Fruit fly (Drosophila melanogaster) whole organism, embryonic: ENCODE measurements around the gene CG5986.

Experiments
- Aef1 ChIP-seq: fragments of 200-800 bp; sonication (Bioruptor generic); IDR thresholded peaks from 3 replicates; pipeline ENCODE4 v1.3.6; 2022; ENCODE audit warnings: missing biosample characterization, missing genetic modification characterization
- CG10543 ChIP-seq: fragments of 200-800 bp; sonication (Bioruptor generic); optimal IDR thresholded peaks from 3 replicates; lab custom pipeline; 2017; ENCODE audit warnings: missing biosample characterization, mild to moderate bottlenecking, missing genetic modification characterization, moderate library complexity
- CG12659 ChIP-seq: fragments of 200-800 bp; sonication (Bioruptor generic); optimal IDR thresholded peaks from 3 replicates; lab custom pipeline; 2017; ENCODE audit warnings: mild to moderate bottlenecking, missing biosample characterization, missing genetic modification reagents, missing genetic modification characterization
- CG13424 ChIP-seq: fragments of 200-800 bp; sonication (Bioruptor generic); optimal IDR thresholded peaks from 2 replicates; lab custom pipeline; 2019; ENCODE audit warnings: missing biosample characterization, mild to moderate bottlenecking, missing genetic modification characterization, moderate library complexity
- CG14441 ChIP-seq: fragments of 200-800 bp; sonication (Bioruptor generic); IDR thresholded peaks from 2 replicates; pipeline ENCODE4 v1.3.6; 2022; ENCODE audit warnings: missing biosample characterization, missing genetic modification characterization
- CG14965 ChIP-seq: fragments of 200-800 bp; sonication (Bioruptor generic); optimal IDR thresholded peaks from 2 replicates; lab custom pipeline; 2016; ENCODE audit warnings: missing biosample characterization, missing genetic modification characterization, borderline replicate concordance
- CG17612 ChIP-seq: fragments of 200-800 bp; sonication (Bioruptor generic); IDR thresholded peaks from 2 replicates; pipeline ENCODE4 v1.3.6; 2022; ENCODE audit warnings: missing biosample characterization, missing genetic modification characterization
- CG17912 ChIP-seq: fragments of 200-800 bp; sonication (Bioruptor generic); optimal IDR thresholded peaks from 2 replicates; lab custom pipeline; 2018; ENCODE audit warnings: missing biosample characterization, mild to moderate bottlenecking, missing genetic modification characterization
- CG18011 ChIP-seq: fragments of 200-800 bp; sonication (Bioruptor generic); optimal IDR thresholded peaks from 2 replicates; lab custom pipeline; 2017; ENCODE audit warnings: missing biosample characterization, missing genetic modification characterization, mild to moderate bottlenecking, moderate library complexity, missing genotype
- CG1832 ChIP-seq: fragments of 200-800 bp; sonication (Bioruptor generic); optimal IDR thresholded peaks from 2 replicates; lab custom pipeline; 2017; ENCODE audit warnings: missing biosample characterization, mild to moderate bottlenecking, missing genetic modification characterization, inconsistent platforms
- CG2202 ChIP-seq: fragments of 200-800 bp; sonication (Bioruptor generic); optimal IDR thresholded peaks from 2 replicates; lab custom pipeline; 2018; ENCODE audit warnings: missing biosample characterization, mild to moderate bottlenecking, missing genetic modification characterization
- CG2712 ChIP-seq: fragments of 200-800 bp; optimal IDR thresholded peaks from 3 replicates; lab custom pipeline; 2019; ENCODE audit warnings: missing biosample characterization, mild to moderate bottlenecking, missing genetic modification characterization, moderate library complexity
- CG31224 ChIP-seq: fragments of 200-800 bp; sonication (Bioruptor generic); IDR thresholded peaks from 2 replicates; pipeline ENCODE4 v1.3.6; 2022; ENCODE audit warnings: missing biosample characterization, missing genetic modification characterization
- CG3163 ChIP-seq: fragments of 200-800 bp; sonication (Bioruptor generic); optimal IDR thresholded peaks from 3 replicates; lab custom pipeline; 2016; ENCODE audit warnings: missing biosample characterization, missing genetic modification characterization
- CG34376 ChIP-seq: fragments of 200-800 bp; sonication (Bioruptor generic); optimal IDR thresholded peaks from 2 replicates; lab custom pipeline; 2018; ENCODE audit warnings: missing biosample characterization, mild to moderate bottlenecking, missing genetic modification characterization
- CG34422 ChIP-seq: fragments of 200-800 bp; sonication (Bioruptor generic); IDR thresholded peaks from 3 replicates; pipeline ENCODE4 v1.3.6; 2022; ENCODE audit warnings: missing biosample characterization, missing genetic modification characterization
- CG6254 ChIP-seq: fragments of 200-800 bp; sonication (Bioruptor generic); optimal IDR thresholded peaks from 3 replicates; lab custom pipeline; 2017; ENCODE audit warnings: mild to moderate bottlenecking, missing biosample characterization, missing genetic modification reagents, missing genetic modification characterization
- CG7963 ChIP-seq: fragments of 200-800 bp; sonication (Bioruptor generic); IDR thresholded peaks from 3 replicates; pipeline ENCODE4 v1.3.6; 2022; ENCODE audit warnings: missing biosample characterization, missing genetic modification characterization; ENCODE audit not compliant: partially characterized antibody
- CG8089 ChIP-seq: fragments of 200-800 bp; sonication (Bioruptor generic); optimal IDR thresholded peaks from 3 replicates; lab custom pipeline; 2016; ENCODE audit warnings: missing biosample characterization, missing genetic modification characterization
- CG9797 ChIP-seq: fragments of 200-800 bp; sonication (Bioruptor generic); optimal IDR thresholded peaks from 3 replicates; lab custom pipeline; 2018; ENCODE audit warnings: missing biosample characterization, mild to moderate bottlenecking, missing genetic modification characterization
- D19B ChIP-seq: fragments of 200-800 bp; sonication (Bioruptor generic); optimal IDR thresholded peaks from 2 replicates; lab custom pipeline; 2017; ENCODE audit warnings: missing biosample characterization, mild to moderate bottlenecking, missing genetic modification characterization
- Dad ChIP-seq: fragments of 200-800 bp; sonication (Bioruptor generic); optimal IDR thresholded peaks from 3 replicates; lab custom pipeline; 2016; ENCODE audit warnings: missing biosample characterization, missing genetic modification characterization
- Elba2 ChIP-seq: fragments of 200-800 bp; sonication (Bioruptor generic); optimal IDR thresholded peaks from 3 replicates; lab custom pipeline; 2016; ENCODE audit warnings: missing biosample characterization, missing genetic modification characterization
- Hr39 ChIP-seq: fragments of >200 bp; optimal IDR thresholded peaks from 2 replicates; lab custom pipeline; 2017
- MESR4 ChIP-seq: fragments of 200-800 bp; sonication (Bioruptor generic); optimal IDR thresholded peaks from 2 replicates; lab custom pipeline; 2018; ENCODE audit warnings: missing biosample characterization, mild to moderate bottlenecking, missing genetic modification characterization, moderate library complexity
- Neu2 ChIP-seq: fragments of 200-800 bp; sonication (Bioruptor generic); optimal IDR thresholded peaks from 3 replicates; lab custom pipeline; 2016; ENCODE audit warnings: missing biosample characterization, missing genetic modification characterization, borderline replicate concordance
- PHDP ChIP-seq: fragments of 200-800 bp; sonication (Bioruptor generic); optimal IDR thresholded peaks from 3 replicates; lab custom pipeline; 2018; ENCODE audit warnings: missing biosample characterization, mild to moderate bottlenecking, missing genetic modification characterization, moderate library complexity
- Poxn ChIP-seq: fragments of 200-800 bp; sonication (Bioruptor generic); IDR thresholded peaks from 2 replicates; pipeline ENCODE4 v1.3.6; 2022; ENCODE audit warnings: missing biosample characterization, missing genetic modification characterization
- Ravus ChIP-seq: fragments of 200-800 bp; sonication (Bioruptor generic); IDR thresholded peaks from 2 replicates; pipeline ENCODE4 v1.3.6; 2022; ENCODE audit warnings: missing biosample characterization, missing genetic modification characterization
- Sin3A ChIP-seq: fragments of >200 bp; optimal IDR thresholded peaks from 2 replicates; lab custom pipeline; 2018
- Spps ChIP-seq: fragments of 200-800 bp; sonication (Bioruptor generic); optimal IDR thresholded peaks from 2 replicates; lab custom pipeline; 2018; ENCODE audit warnings: missing biosample characterization, mild to moderate bottlenecking, missing genetic modification characterization
- TFAM ChIP-seq: fragments of 200-800 bp; sonication (Bioruptor generic); optimal IDR thresholded peaks from 2 replicates; lab custom pipeline; 2017; ENCODE audit warnings: missing biosample characterization, missing genetic modification characterization, inconsistent platforms
- chif ChIP-seq, 2 experiments: fragments of 200-800 bp; sonication (Bioruptor generic); optimal IDR thresholded peaks; 3 replicates each; lab custom pipeline; 2016; ENCODE audit warnings: missing biosample characterization in 2 of 2, missing genetic modification characterization in 2 of 2
- corto ChIP-seq: fragments of 200-800 bp; sonication (Bioruptor generic); optimal IDR thresholded peaks from 2 replicates; lab custom pipeline; 2016; ENCODE audit warnings: missing biosample characterization, mild to moderate bottlenecking, missing genetic modification characterization, moderate library complexity
- crp ChIP-seq, 2 experiments: fragments of 200-800 bp; sonication (Bioruptor generic); optimal IDR thresholded peaks; 2 replicates in 1 of 2; 3 replicates in 1 of 2; lab custom pipeline; 2017; ENCODE audit warnings: missing biosample characterization in 2 of 2, missing genetic modification characterization in 2 of 2, mild to moderate bottlenecking in 1 of 2, moderate library complexity in 1 of 2
- dati ChIP-seq: fragments of 200-800 bp; sonication (Bioruptor generic); IDR thresholded peaks from 2 replicates; pipeline ENCODE4 v1.3.6; 2022; ENCODE audit warnings: missing biosample characterization, missing genetic modification characterization
- dmrt99B ChIP-seq: fragments of 200-800 bp; sonication (Bioruptor generic); optimal IDR thresholded peaks from 2 replicates; lab custom pipeline; 2018; ENCODE audit warnings: missing biosample characterization, mild to moderate bottlenecking, missing genetic modification characterization, moderate library complexity
- ewg ChIP-seq: fragments of 200-800 bp; sonication (Bioruptor generic); optimal IDR thresholded peaks from 3 replicates; lab custom pipeline; 2017; ENCODE audit warnings: mild to moderate bottlenecking, missing biosample characterization, missing genetic modification reagents, missing genetic modification characterization
- gcm2 ChIP-seq: fragments of 200-800 bp; sonication (Bioruptor generic); optimal IDR thresholded peaks from 2 replicates; lab custom pipeline; 2016; ENCODE audit warnings: missing biosample characterization, missing genetic modification characterization
- her ChIP-seq: fragments of 200-800 bp; sonication (Bioruptor generic); optimal IDR thresholded peaks from 2 replicates; lab custom pipeline; 2016; ENCODE audit warnings: missing biosample characterization, missing genetic modification characterization
- lov ChIP-seq, 2 experiments: fragments of 200-800 bp in 1 of 2; fragments of >200 bp in 1 of 2; sonication (Bioruptor generic) in 1 of 2; IDR thresholded peaks in 1 of 2; optimal IDR thresholded peaks in 1 of 2; 2 replicates in 1 of 2; 3 replicates in 1 of 2; pipeline versions ENCODE4 v1.3.6 to Lab custom; 2017 to 2022; ENCODE audit warnings: missing biosample characterization in 1 of 2, missing genetic modification characterization in 1 of 2
- onecut ChIP-seq: fragments of 200-800 bp; sonication (Bioruptor generic); IDR thresholded peaks from 2 replicates; pipeline ENCODE4 v1.3.6; 2022; ENCODE audit warnings: missing biosample characterization, missing genetic modification characterization
- pb ChIP-seq: fragments of 200-800 bp; sonication (Bioruptor generic); optimal IDR thresholded peaks from 3 replicates; lab custom pipeline; 2016; ENCODE audit warnings: missing biosample characterization, missing genetic modification characterization
- pfk ChIP-seq: fragments of 200-800 bp; sonication (Bioruptor generic); optimal IDR thresholded peaks from 2 replicates; lab custom pipeline; 2018; ENCODE audit warnings: missing biosample characterization, mild to moderate bottlenecking, missing genetic modification characterization, moderate library complexity
- sc ChIP-seq, 3 experiments: fragments of >200 bp in 2 of 3; fragments of 200-800 bp in 1 of 3; sonication (Bioruptor generic) in 1 of 3; optimal IDR thresholded peaks; 2 replicates in 2 of 3; 3 replicates in 1 of 3; lab custom pipeline; 2017; ENCODE audit warnings: mild to moderate bottlenecking in 1 of 3, missing biosample characterization in 1 of 3, missing genetic modification characterization in 1 of 3, missing genetic modification reagents in 1 of 3
- sd ChIP-seq: fragments of 200-800 bp; sonication (Bioruptor generic); optimal IDR thresholded peaks from 3 replicates; lab custom pipeline; 2018; ENCODE audit warnings: missing biosample characterization, mild to moderate bottlenecking, missing genetic modification characterization, moderate library complexity
- sim ChIP-seq: fragments of 200-800 bp; sonication (Bioruptor generic); IDR thresholded peaks from 2 replicates; pipeline ENCODE4 v1.3.6; 2022; ENCODE audit warnings: missing biosample characterization, missing genetic modification characterization
- slou ChIP-seq: fragments of 200-800 bp; sonication (Bioruptor generic); optimal IDR thresholded peaks from 3 replicates; lab custom pipeline; 2016; ENCODE audit warnings: missing biosample characterization, missing genetic modification characterization
- vvl ChIP-seq: fragments of 200-800 bp; sonication (Bioruptor generic); IDR thresholded peaks from 2 replicates; pipeline ENCODE4 v1.3.6; 2022; ENCODE audit warnings: missing biosample characterization, missing genetic modification characterization

Gene CG5986

dm6 chr3R:24010637-24011214 lies 36.9 kb upstream of the CG5986 start (continued):
- TF ChIP-seq Poxn (no peak), ewg (no peak), onecut (peak; percentile 28; the same call in 1 of the 2 replicates), pb (GFP tag; lab: Kevin White, UChicago) (no peak), TFAM (no peak), CG13424 (tag; lab: Kevin White, UChicago) (peak; percentile 72), slou (no peak), vvl (GFP tag; lab: Robert Waterston, UW) (peak; percentile 61), Sin3A (lab: Kevin White, UChicago) (no peak), CG14441 (GFP tag; lab: Robert Waterston, UW) (peak; percentile 73), CG2712 (peak; percentile 46), MESR4 (no peak), CG12659 (peak; percentile 73), CG14965 (no peak), Hr39 (lab: Kevin White, UChicago) (no peak), dati (GFP tag; lab: Robert Waterston, UW) (no peak), corto (GFP tag; lab: Kevin White, UChicago) (no peak), dmrt99B (tag; lab: Kevin White, UChicago) (peak; percentile 60), Ravus (GFP tag; lab: Robert Waterston, UW) (peak; percentile 36), CG10543 (GFP tag; lab: Kevin White, UChicago) (no peak), CG17612 (peak; percentile 43; the same call in 1 of the 2 replicates), pfk (GFP tag; lab: Kevin White, UChicago) (no peak), D19B (GFP tag; lab: Kevin White, UChicago) (no peak), CG1832 (GFP tag; lab: Kevin White, UChicago) (no peak), CG7963 (GFP tag; lab: Robert Waterston, UW) (no peak), CG31224 (GFP tag; lab: Robert Waterston, UW) (peak; percentile 51; the same call in 1 of the 2 replicates), her (GFP tag; lab: Kevin White, UChicago) (no peak), CG9797 (GFP tag; lab: Kevin White, UChicago) (no peak), CG3163 (no peak), CG18011 (GFP tag; lab: Kevin White, UChicago) (no peak), gcm2 (GFP tag; lab: Kevin White, UChicago) (no peak), Aef1 (GFP tag; lab: Robert Waterston, UW) (peak; percentile 67; the same call in 2 of the 3 replicates), crp (GFP tag; optimal IDR thresholded peaks at IDR 0.05; lab: Kevin White, UChicago) (no peak), CG34422 (GFP tag; lab: Robert Waterston, UW) (0 out of 3 replicates have a peak, but pooled peaks have one; percentile 37), CG34376 (no peak), CG8089 (GFP tag; lab: Kevin White, UChicago) (no peak), CG6254 (GFP tag; lab: Kevin White, UChicago) (no peak), sd (peak; percentile 41), Spps (no peak), CG2202 (no peak), sc (optimal IDR thresholded peaks at IDR 0.05; lab: Kevin White, UChicago) (no peak), sc (GFP tag; optimal IDR thresholded peaks at IDR 0.05; lab: Kevin White, UChicago) (peak; percentile 23), Elba2 (no peak), sim (GFP tag; lab: Robert Waterston, UW) (peak; percentile 37; the same call in 1 of the 2 replicates), Dad (peak; percentile 35), lov (optimal IDR thresholded peaks at IDR 0.05; lab: Kevin White, UChicago) (no peak), lov (GFP tag; IDR thresholded peaks at IDR 0.05; lab: Robert Waterston, UW) (no peak), chif (GFP tag; optimal IDR thresholded peaks at IDR 0.05; lab: Kevin White, UChicago) (peak in 1 of 2 experiments; percentile 1), PHDP (tag; lab: Kevin White, UChicago) (peak; percentile 66), Neu2 (GFP tag; lab: Kevin White, UChicago) (no peak), CG17912 (no peak)
